Worm (Caenorhabditis elegans) whole organism, L4 larva: ENCODE results near the gene cul-4.
A peak's percentile ranks its signal among the peaks of the same experiment; 100 is the strongest.

Source experiments
- F10B5.3 ChIP-seq: sonication (generic microtip); optimal IDR thresholded peaks from 2 replicates; lab custom pipeline; 2016; ENCODE audit warnings: mild to moderate bottlenecking, missing genetic modification characterization, missing compliant biosample characterization
- F26F4.8 ChIP-seq: fragments of 200-800 bp; sonication (Bioruptor generic); conservative IDR thresholded peaks from 2 replicates; pipeline ENCODE4 v1.3.6; 2022; ENCODE audit warnings: missing genetic modification characterization, missing compliant biosample characterization
- F37D6.2 ChIP-seq: sonication (generic microtip); optimal IDR thresholded peaks from 2 replicates; lab custom pipeline; 2016; ENCODE audit warnings: mild to moderate bottlenecking, missing genetic modification characterization, missing compliant biosample characterization
- F44E2.7 ChIP-seq: fragments of 200-800 bp; sonication (Bioruptor generic); IDR thresholded peaks from 2 replicates; pipeline ENCODE4 v2.1.2; 2022; ENCODE audit warnings: missing genetic modification characterization, missing compliant biosample characterization
- F49E8.2 ChIP-seq: sonication (generic microtip); optimal IDR thresholded peaks from 2 replicates; lab custom pipeline; 2016; ENCODE audit warnings: missing compliant biosample characterization, mild to moderate bottlenecking, missing genetic modification characterization, borderline replicate concordance
- Y105C5A.15 ChIP-seq: fragments of 200-800 bp; sonication (Bioruptor generic); IDR thresholded peaks from 2 replicates; pipeline ENCODE4 v1.3.6; 2022; ENCODE audit warnings: missing genetic modification characterization, missing compliant biosample characterization
- Y75B8A.6 ChIP-seq: fragments of 200-800 bp; sonication (Bioruptor generic); IDR thresholded peaks from 2 replicates; pipeline ENCODE4 v1.3.6; 2022; ENCODE audit warnings: missing genetic modification reagents, missing genetic modification characterization, missing compliant biosample characterization
- ZK546.5 ChIP-seq, 2 experiments: sonication (generic microtip); optimal IDR thresholded peaks; 2 replicates each; lab custom pipeline; 2017; ENCODE audit warnings: missing biosample characterization in 2 of 2, missing genetic modification characterization in 2 of 2
- aha-1 ChIP-seq: fragments of 150-350 bp; peaks from one replicate; lab custom pipeline; 2014; ENCODE audit warnings: missing biosample characterization, missing genetic modification characterization
- aly-2 ChIP-seq: sonication (generic microtip); optimal IDR thresholded peaks from 2 replicates; lab custom pipeline; 2018; ENCODE audit warnings: missing biosample characterization, missing genetic modification characterization
- arid-1 ChIP-seq: fragments of 200-800 bp; sonication (Bioruptor generic); conservative IDR thresholded peaks from 2 replicates; pipeline ENCODE4 v1.3.6; 2022; ENCODE audit warnings: missing genetic modification reagents, missing genetic modification characterization, missing compliant biosample characterization
- ceh-20 ChIP-seq: fragments of 200-800 bp; sonication (Bioruptor generic); IDR thresholded peaks from 2 replicates; pipeline ENCODE4 v1.3.6; 2022; ENCODE audit warnings: missing genetic modification reagents, missing genetic modification characterization, missing compliant biosample characterization
- ceh-62 ChIP-seq: sonication (generic microtip); optimal IDR thresholded peaks from 2 replicates; lab custom pipeline; 2017; ENCODE audit warnings: missing biosample characterization, missing genetic modification characterization
- ces-1 ChIP-seq: fragments of 150-350 bp; sonication (generic microtip); optimal IDR thresholded peaks from 4 replicates; lab custom pipeline; 2014; ENCODE audit warnings: missing biosample characterization, missing genetic modification reagents, missing genetic modification characterization
- daf-8 ChIP-seq: fragments of 200-800 bp; sonication (Bioruptor generic); IDR thresholded peaks from 2 replicates; pipeline ENCODE4 v1.3.6; 2022; ENCODE audit warnings: missing genetic modification characterization, missing compliant biosample characterization
- dmd-6 ChIP-seq: fragments of 200-800 bp; sonication (Bioruptor generic); IDR thresholded peaks from 2 replicates; pipeline ENCODE4 v1.3.6; 2022; ENCODE audit warnings: missing genetic modification reagents, missing genetic modification characterization, missing compliant biosample characterization
- dmd-8 ChIP-seq: fragments of 200-800 bp; sonication (Bioruptor generic); IDR thresholded peaks from 2 replicates; pipeline ENCODE4 v1.3.6; 2022; ENCODE audit warnings: missing genetic modification characterization, missing compliant biosample characterization
- dmd-9 ChIP-seq: fragments of 200-800 bp; sonication (Bioruptor generic); IDR thresholded peaks from 2 replicates; pipeline ENCODE4 v1.3.6; 2022; ENCODE audit warnings: missing genetic modification reagents, missing genetic modification characterization, missing compliant biosample characterization
- dpl-1 ChIP-seq: fragments of 150-350 bp; optimal IDR thresholded peaks from 2 replicates; lab custom pipeline; 2014; ENCODE audit warnings: missing biosample characterization, missing genetic modification reagents, missing genetic modification characterization
- egl-43 ChIP-seq: fragments of 200-800 bp; sonication (Bioruptor generic); IDR thresholded peaks from 2 replicates; pipeline ENCODE4 v1.3.6; 2022; ENCODE audit warnings: missing genetic modification reagents, missing genetic modification characterization, missing compliant biosample characterization
- fkh-10 ChIP-seq: fragments of 150-350 bp; optimal IDR thresholded peaks from 2 replicates; lab custom pipeline; 2014; ENCODE audit warnings: missing biosample characterization, missing genetic modification reagents, missing genetic modification characterization
- gei-8 ChIP-seq: fragments of 200-800 bp; sonication (Bioruptor generic); optimal IDR thresholded peaks from 2 replicates; lab custom pipeline; 2018; ENCODE audit warnings: mild to moderate bottlenecking, missing genetic modification characterization, missing compliant biosample characterization
- hif-1 ChIP-seq, 2 experiments: sonication (generic microtip); optimal IDR thresholded peaks; 2 replicates each; lab custom pipeline; 2016 to 2017; ENCODE audit warnings: missing compliant biosample characterization in 2 of 2, missing genetic modification characterization in 2 of 2, missing genetic modification reagents in 2 of 2, missing genotype in 2 of 2, mild to moderate bottlenecking in 1 of 2
- hlh-11 ChIP-seq: fragments of 200-800 bp; sonication (Bioruptor generic); optimal IDR thresholded peaks from 2 replicates; lab custom pipeline; 2018; ENCODE audit warnings: mild to moderate bottlenecking, missing genetic modification characterization, missing compliant biosample characterization
- hlh-30 ChIP-seq: sonication (generic microtip); optimal IDR thresholded peaks from 2 replicates; lab custom pipeline; 2017; ENCODE audit warnings: antibody characterized with exemption, mild to moderate bottlenecking, missing genetic modification characterization, missing compliant biosample characterization; ENCODE audit not compliant: insufficient read depth
- jun-1 ChIP-seq: fragments of 150-350 bp; optimal IDR thresholded peaks from 2 replicates; lab custom pipeline; 2014; ENCODE audit warnings: missing biosample characterization, missing genetic modification reagents, missing genetic modification characterization
- lim-7 ChIP-seq: fragments of 200-800 bp; sonication (Bioruptor generic); IDR thresholded peaks from 2 replicates; pipeline ENCODE4 v1.3.6; 2022; ENCODE audit warnings: missing genetic modification characterization, missing compliant biosample characterization
- lsy-2 ChIP-seq, 2 experiments: fragments of 150-350 bp in 1 of 2; sonication (generic microtip) in 1 of 2; optimal IDR thresholded peaks; 2 replicates each; lab custom pipeline; 2014 to 2017; ENCODE audit warnings: missing biosample characterization in 2 of 2, missing genetic modification characterization in 2 of 2
- madf-5 ChIP-seq, 2 experiments: fragments of 200-800 bp; sonication (Bioruptor generic); IDR thresholded peaks; 2 replicates each; pipeline ENCODE4 v1.3.6; 2022; ENCODE audit warnings: missing compliant biosample characterization in 2 of 2, missing genetic modification characterization in 2 of 2
- mdl-1 ChIP-seq, 2 experiments: fragments of 150-350 bp in 1 of 2; sonication (generic microtip) in 1 of 2; optimal IDR thresholded peaks; 2 replicates each; lab custom pipeline; 2014 to 2017; ENCODE audit warnings: missing biosample characterization in 2 of 2, missing genetic modification characterization in 2 of 2
- mep-1 ChIP-seq: fragments of 150-350 bp; sonication (generic microtip); optimal IDR thresholded peaks from 3 replicates; lab custom pipeline; 2014; ENCODE audit warnings: missing biosample characterization, missing genetic modification characterization
- mxl-3 ChIP-seq: fragments of 200-800 bp; sonication (Bioruptor generic); optimal IDR thresholded peaks from 2 replicates; lab custom pipeline; 2018; ENCODE audit warnings: mild to moderate bottlenecking, missing genetic modification characterization, missing compliant biosample characterization
- nhr-102 ChIP-seq: sonication (generic microtip); optimal IDR thresholded peaks from 2 replicates; lab custom pipeline; 2016; ENCODE audit warnings: mild to moderate bottlenecking, missing genetic modification characterization, moderate library complexity, missing compliant biosample characterization
- nhr-111 ChIP-seq: fragments of 200-800 bp; sonication (Bioruptor generic); optimal IDR thresholded peaks from 2 replicates; lab custom pipeline; 2018; ENCODE audit warnings: mild to moderate bottlenecking, missing genetic modification characterization, missing compliant biosample characterization
- nhr-42 ChIP-seq: fragments of 200-800 bp; sonication (Bioruptor generic); IDR thresholded peaks from 2 replicates; pipeline ENCODE4 v1.3.6; 2022; ENCODE audit warnings: missing genetic modification characterization, missing compliant biosample characterization
- nhr-6 ChIP-seq: fragments of 150-350 bp; optimal IDR thresholded peaks from 2 replicates; lab custom pipeline; 2014; ENCODE audit warnings: missing biosample characterization, missing genetic modification characterization
- nhr-76 ChIP-seq: fragments of 150-350 bp; optimal IDR thresholded peaks from 2 replicates; lab custom pipeline; 2014; ENCODE audit warnings: missing biosample characterization, missing genetic modification characterization
- nhr-77 ChIP-seq: fragments of 150-350 bp; optimal IDR thresholded peaks from 2 replicates; lab custom pipeline; 2014; ENCODE audit warnings: missing biosample characterization, missing genetic modification characterization
- php-3 ChIP-seq: fragments of 200-800 bp; sonication (Bioruptor generic); IDR thresholded peaks from 2 replicates; pipeline ENCODE4 v1.3.6; 2022; ENCODE audit warnings: missing genetic modification reagents, missing genetic modification characterization, missing compliant biosample characterization
- pqm-1 ChIP-seq: sonication (generic microtip); optimal IDR thresholded peaks from 2 replicates; lab custom pipeline; 2017; ENCODE audit warnings: missing biosample characterization, missing genetic modification characterization
- saeg-2 ChIP-seq: fragments of 200-800 bp; sonication (Bioruptor generic); IDR thresholded peaks from 2 replicates; pipeline ENCODE4 v1.3.6; 2022; ENCODE audit warnings: missing genetic modification reagents, missing genetic modification characterization, missing compliant biosample characterization
- set-16 ChIP-seq: fragments of 200-800 bp; sonication (Bioruptor generic); IDR thresholded peaks from 2 replicates; pipeline ENCODE4 v1.3.6; 2022; ENCODE audit warnings: missing genetic modification reagents, missing genetic modification characterization, missing compliant biosample characterization
- snpc-1.2 ChIP-seq: fragments of 200-800 bp; sonication (Bioruptor generic); IDR thresholded peaks from 2 replicates; pipeline ENCODE4 v1.3.6; 2022; ENCODE audit warnings: missing genetic modification reagents, missing genetic modification characterization, missing compliant biosample characterization
- snpc-4 ChIP-seq: fragments of 150-350 bp; optimal IDR thresholded peaks from 2 replicates; lab custom pipeline; 2014; ENCODE audit warnings: missing biosample characterization, missing genetic modification characterization
- spr-3 ChIP-seq: fragments of 200-800 bp; sonication (Bioruptor generic); optimal IDR thresholded peaks from 2 replicates; lab custom pipeline; 2018; ENCODE audit warnings: mild to moderate bottlenecking, missing genetic modification characterization, missing compliant biosample characterization
- unc-62 ChIP-seq, 3 experiments: fragments of 150-350 bp in 1 of 3; sonication (generic microtip); optimal IDR thresholded peaks in 2 of 3; peaks in 1 of 3; 1 replicate in 1 of 3; 2 replicates in 2 of 3; lab custom pipeline; 2014 to 2017; ENCODE audit warnings: missing biosample characterization in 3 of 3, missing genetic modification characterization in 3 of 3, missing genetic modification reagents in 3 of 3, missing genotype in 1 of 3
- vab-7 ChIP-seq: fragments of 200-800 bp; sonication (Bioruptor generic); IDR thresholded peaks from 2 replicates; pipeline ENCODE4 v1.3.6; 2022; ENCODE audit warnings: missing genetic modification reagents, missing genetic modification characterization, missing compliant biosample characterization
- zag-1 ChIP-seq: fragments of 150-350 bp; optimal IDR thresholded peaks from 2 replicates; lab custom pipeline; 2014; ENCODE audit warnings: missing biosample characterization, missing genetic modification characterization
- zfp-3 ChIP-seq: fragments of 200-800 bp; sonication (Bioruptor generic); conservative IDR thresholded peaks from 2 replicates; pipeline ENCODE4 v1.3.6; 2022; ENCODE audit warnings: missing genetic modification reagents, missing genetic modification characterization, missing compliant biosample characterization
- zip-11 ChIP-seq: fragments of 200-800 bp; sonication (Bioruptor generic); IDR thresholded peaks from 2 replicates; pipeline ENCODE4 v1.3.6; 2022; ENCODE audit warnings: missing genetic modification characterization, missing compliant biosample characterization
- zip-2 ChIP-seq: fragments of 150-350 bp; optimal IDR thresholded peaks from 2 replicates; lab custom pipeline; 2014; ENCODE audit warnings: missing biosample characterization, missing genetic modification characterization
- ztf-11 ChIP-seq: fragments of 150-350 bp; optimal IDR thresholded peaks from 2 replicates; lab custom pipeline; 2014; ENCODE audit warnings: missing biosample characterization, missing genetic modification characterization

cul-4 gene

DNA sequence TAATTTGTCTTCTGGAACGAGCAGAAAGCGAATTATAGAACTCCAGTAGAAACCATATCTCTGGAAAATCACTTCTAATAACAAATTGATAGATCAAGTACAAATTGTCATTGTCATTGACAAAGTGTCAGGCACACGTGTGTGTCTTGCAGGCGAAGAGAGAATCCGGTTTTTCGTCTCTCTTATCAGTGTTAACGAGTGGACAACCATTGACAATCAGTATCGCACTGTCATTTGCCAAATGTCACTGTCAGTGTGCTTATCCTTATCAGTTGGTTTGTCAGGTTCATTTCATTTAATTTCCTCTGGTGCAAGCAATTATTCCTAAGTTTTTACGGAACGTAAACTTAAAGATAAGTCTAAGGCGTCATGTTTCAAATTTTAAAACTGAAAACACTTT is 28.4 kb upstream of the cul-4 start:
- no peak for TF ChIP-seq ztf-11 (tag; lab: Kevin White, UChicago)
- no peak for TF ChIP-seq zfp-3
- no peak for TF ChIP-seq set-16 (GFP tag; lab: Robert Waterston, UW)
- TF ChIP-seq daf-8 (GFP tag; lab: Robert Waterston, UW), result no peak
- no peak for TF ChIP-seq F44E2.7 (GFP tag; lab: Robert Waterston, UW)
- TF ChIP-seq php-3 (GFP tag; lab: Robert Waterston, UW), result 0 out of 2 replicates have a peak, but pooled peaks have one; percentile 41
- no peak for TF ChIP-seq ces-1 (GFP tag; lab: Kevin White, UChicago)
- no peak for TF ChIP-seq vab-7 (GFP tag; lab: Robert Waterston, UW)
- TF ChIP-seq nhr-76 (tag; lab: Kevin White, UChicago), result no peak
- TF ChIP-seq hlh-30 (tag; lab: Kevin White, UChicago), result peak; percentile 49
- TF ChIP-seq nhr-6 (tag; lab: Kevin White, UChicago), result no peak
- TF ChIP-seq dmd-8 (GFP tag; lab: Robert Waterston, UW), result no peak
- peak in 1 of 2 experiments; percentile 37 for TF ChIP-seq mdl-1 (tag; optimal IDR thresholded peaks at IDR 0.05; lab: Kevin White, UChicago)
- TF ChIP-seq dpl-1 (GFP tag; lab: Kevin White, UChicago), result no peak
- TF ChIP-seq ceh-62 (tag; lab: Kevin White, UChicago), result no peak
- peak; percentile 79 for TF ChIP-seq dmd-6 (GFP tag; lab: Robert Waterston, UW)
- no peak for TF ChIP-seq fkh-10 (GFP tag; lab: Kevin White, UChicago)
- TF ChIP-seq pqm-1 (tag; lab: Kevin White, UChicago), result peak; percentile 93
- TF ChIP-seq hlh-11 (tag; lab: Kevin White, UChicago), result peak; percentile 78
- TF ChIP-seq Y75B8A.6 (GFP tag; lab: Robert Waterston, UW), result no peak
- TF ChIP-seq lsy-2 (tag; optimal IDR thresholded peaks at IDR 0.05; lab: Kevin White, UChicago), result no peak
- no peak for TF ChIP-seq nhr-102 (tag; lab: Kevin White, UChicago)
- no peak for TF ChIP-seq F26F4.8
- TF ChIP-seq unc-62 (GFP tag; optimal IDR thresholded peaks at IDR 0.05 in 1 of 2; lab: Kevin White, UChicago), result peak in 1 of 2 experiments; percentile 75
- no peak for TF ChIP-seq unc-62 (tag; optimal IDR thresholded peaks at IDR 0.05; lab: Kevin White, UChicago)
- TF ChIP-seq nhr-111 (GFP tag; lab: Kevin White, UChicago), result no peak
- TF ChIP-seq F49E8.2 (tag; lab: Kevin White, UChicago), result no peak
- no peak for TF ChIP-seq nhr-42
- peak; percentile 94 for TF ChIP-seq mxl-3 (GFP tag; lab: Kevin White, UChicago)
- TF ChIP-seq ceh-20 (GFP tag; lab: Robert Waterston, UW), result no peak
- TF ChIP-seq aly-2 (tag; lab: Kevin White, UChicago), result no peak
- TF ChIP-seq F10B5.3, result no peak
- TF ChIP-seq mep-1 (tag; lab: Kevin White, UChicago), result no peak
- TF ChIP-seq dmd-9 (GFP tag; lab: Robert Waterston, UW), result no peak
- TF ChIP-seq snpc-1.2 (GFP tag; lab: Robert Waterston, UW), result no peak
- TF ChIP-seq lim-7, result no peak
- TF ChIP-seq egl-43, result no peak
- no peak for TF ChIP-seq madf-5 (GFP tag; IDR thresholded peaks at IDR 0.05; lab: Robert Waterston, UW)
- no peak for TF ChIP-seq snpc-4 (tag; lab: Kevin White, UChicago)
- no peak for TF ChIP-seq zip-11
- no peak for TF ChIP-seq ZK546.5 (tag; optimal IDR thresholded peaks at IDR 0.05; lab: Kevin White, UChicago)
- TF ChIP-seq arid-1 (GFP tag; lab: Robert Waterston, UW), result no peak
- TF ChIP-seq zip-2, result no peak
- no peak for TF ChIP-seq F37D6.2
- TF ChIP-seq zag-1, result no peak
- TF ChIP-seq aha-1 (tag; lab: Kevin White, UChicago), result peak; percentile 62
- no peak for TF ChIP-seq saeg-2 (GFP tag; lab: Robert Waterston, UW)
- TF ChIP-seq nhr-77, result no peak
- no peak for TF ChIP-seq hif-1 (tag; optimal IDR thresholded peaks at IDR 0.05; lab: Kevin White, UChicago)
- no peak for TF ChIP-seq spr-3 (GFP tag; lab: Kevin White, UChicago)
- no peak for TF ChIP-seq gei-8 (GFP tag; lab: Kevin White, UChicago)
- no peak for TF ChIP-seq jun-1 (tag; lab: Kevin White, UChicago)
- no peak for TF ChIP-seq Y105C5A.15 (GFP tag; lab: Robert Waterston, UW)
